Fruit fly (Drosophila melanogaster): ENCODE data around the gene CG44002.

DNA sequence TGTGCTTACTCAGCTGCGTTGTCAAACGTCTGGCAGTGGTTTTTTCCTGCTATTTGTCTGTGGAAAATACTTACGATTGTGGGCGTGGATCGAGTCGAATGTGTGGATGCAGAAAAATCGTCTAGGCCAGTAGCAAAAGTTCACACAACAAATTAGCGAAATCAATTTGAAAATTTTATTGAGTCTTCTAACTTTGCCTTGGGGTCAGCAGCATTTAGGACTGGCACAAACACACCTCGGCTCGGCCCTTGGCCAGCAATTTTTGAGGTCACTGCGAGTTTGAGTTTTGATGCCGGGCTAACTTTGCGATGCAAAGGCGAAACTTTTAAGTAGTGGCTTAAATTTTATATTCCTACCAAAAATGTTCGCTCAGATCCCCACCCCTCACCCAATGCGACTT, 29.5 kb upstream of the CG44002 start, which contains the start of gene CG34393:
- no peak for TF ChIP-seq CTCF (optimal IDR thresholded peaks at IDR 0.05)
- TF ChIP-seq CG8478 (optimal IDR thresholded peaks at IDR 0.05) = no peak
